Fruit fly (Drosophila melanogaster) whole organism, embryonic: ENCODE data around the gene Jarid2.

Experiments used
- ATbp ChIP-seq: fragments of 200-800 bp; sonication (Bioruptor generic); optimal IDR thresholded peaks from 2 replicates; lab custom pipeline; 2017; ENCODE audit warnings: missing biosample characterization, mild to moderate bottlenecking, missing genetic modification characterization, missing genetic modification reagents
- CG10147 ChIP-seq: fragments of 200-800 bp; sonication (Bioruptor generic); optimal IDR thresholded peaks from 2 replicates; lab custom pipeline; 2019; ENCODE audit warnings: missing biosample characterization, mild to moderate bottlenecking, missing genetic modification characterization, moderate library complexity
- CG12155 ChIP-seq: fragments of 200-800 bp; sonication (Bioruptor generic); optimal IDR thresholded peaks from 3 replicates; lab custom pipeline; 2016; ENCODE audit warnings: missing biosample characterization, missing genetic modification characterization
- CG12299 ChIP-seq: fragments of 200-800 bp; sonication (Bioruptor generic); optimal IDR thresholded peaks from 2 replicates; lab custom pipeline; 2018; ENCODE audit warnings: missing biosample characterization, mild to moderate bottlenecking, missing genetic modification characterization
- CG12391 ChIP-seq: fragments of 200-800 bp; sonication (Bioruptor generic); optimal IDR thresholded peaks from 3 replicates; lab custom pipeline; 2018; ENCODE audit warnings: missing biosample characterization, mild to moderate bottlenecking, missing genetic modification characterization, moderate library complexity
- CG13123 ChIP-seq: fragments of 200-800 bp; sonication (Bioruptor generic); optimal IDR thresholded peaks from 2 replicates; lab custom pipeline; 2016; ENCODE audit warnings: missing biosample characterization, missing genetic modification characterization
- CG15011 ChIP-seq: fragments of 200-800 bp; sonication (Bioruptor generic); optimal IDR thresholded peaks from 3 replicates; lab custom pipeline; 2018; ENCODE audit warnings: missing biosample characterization, mild to moderate bottlenecking, missing genetic modification characterization
- CG15514 ChIP-seq: fragments of 200-800 bp; sonication (Bioruptor generic); optimal IDR thresholded peaks from 3 replicates; lab custom pipeline; 2017; ENCODE audit warnings: missing biosample characterization, missing genetic modification characterization, mild to moderate bottlenecking, moderate library complexity, missing genetic modification reagents
- CG16813 ChIP-seq: fragments of 200-800 bp; sonication (Bioruptor generic); IDR thresholded peaks from 3 replicates; pipeline ENCODE4 v1.3.6; 2022; ENCODE audit warnings: missing biosample characterization, missing genetic modification characterization; ENCODE audit not compliant: partially characterized antibody
- CG18764 ChIP-seq: fragments of 200-800 bp; sonication (Bioruptor generic); optimal IDR thresholded peaks from 3 replicates; lab custom pipeline; 2016; ENCODE audit warnings: missing biosample characterization, missing genetic modification characterization
- CG2129 ChIP-seq: fragments of 200-800 bp; sonication (Bioruptor generic); IDR thresholded peaks from 2 replicates; pipeline ENCODE4 v1.3.6; 2022; ENCODE audit warnings: missing biosample characterization, missing genetic modification characterization; ENCODE audit not compliant: partially characterized antibody
- CG31441 ChIP-seq: fragments of 200-800 bp; sonication (Bioruptor generic); IDR thresholded peaks from 2 replicates; pipeline ENCODE4 v1.3.6; 2022; ENCODE audit warnings: missing biosample characterization, missing genetic modification characterization
- CG33557 ChIP-seq: fragments of 200-800 bp; sonication (Bioruptor generic); optimal IDR thresholded peaks from 2 replicates; lab custom pipeline; 2019; ENCODE audit warnings: missing biosample characterization, mild to moderate bottlenecking, missing genetic modification characterization, moderate library complexity
- CG34376 ChIP-seq: fragments of 200-800 bp; sonication (Bioruptor generic); optimal IDR thresholded peaks from 2 replicates; lab custom pipeline; 2018; ENCODE audit warnings: missing biosample characterization, mild to moderate bottlenecking, missing genetic modification characterization
- CG4404 ChIP-seq: fragments of 200-800 bp; sonication (Bioruptor generic); IDR thresholded peaks from 2 replicates; pipeline ENCODE4 v1.3.6; 2022; ENCODE audit warnings: missing biosample characterization, missing genetic modification characterization
- CG4424 ChIP-seq: fragments of 200-800 bp; sonication (Bioruptor generic); optimal IDR thresholded peaks from 3 replicates; lab custom pipeline; 2016; ENCODE audit warnings: missing biosample characterization, missing genetic modification characterization
- CG5245 ChIP-seq: fragments of 200-800 bp; sonication (Bioruptor generic); optimal IDR thresholded peaks from 3 replicates; lab custom pipeline; 2016; ENCODE audit warnings: missing biosample characterization, missing genetic modification characterization
- CG5953 ChIP-seq: fragments of 200-800 bp; sonication (Bioruptor generic); IDR thresholded peaks from 2 replicates; pipeline ENCODE4 v1.3.6; 2022; ENCODE audit warnings: missing biosample characterization, missing genetic modification characterization
- CG6854 ChIP-seq: fragments of 200-800 bp; sonication (Bioruptor generic); optimal IDR thresholded peaks from 3 replicates; lab custom pipeline; 2017; ENCODE audit warnings: missing biosample characterization, mild to moderate bottlenecking, missing genetic modification characterization
- CG8089 ChIP-seq: fragments of 200-800 bp; sonication (Bioruptor generic); optimal IDR thresholded peaks from 3 replicates; lab custom pipeline; 2016; ENCODE audit warnings: missing biosample characterization, missing genetic modification characterization
- CG8290 ChIP-seq, 3 experiments: fragments of 200-800 bp; sonication (Bioruptor generic); optimal IDR thresholded peaks; 2 replicates each; lab custom pipeline; 2016 to 2019; ENCODE audit warnings: missing biosample characterization in 3 of 3, missing genetic modification characterization in 3 of 3, mild to moderate bottlenecking in 2 of 3, moderate library complexity in 1 of 3
- CG9437 ChIP-seq: fragments of 200-800 bp; sonication (Bioruptor generic); optimal IDR thresholded peaks from 2 replicates; lab custom pipeline; 2018; ENCODE audit warnings: missing biosample characterization, mild to moderate bottlenecking, missing genetic modification characterization
- CkIIα-i1 ChIP-seq: fragments of 200-800 bp; sonication (Bioruptor generic); IDR thresholded peaks from 2 replicates; pipeline ENCODE4 v1.3.6; 2022; ENCODE audit warnings: missing biosample characterization, missing genetic modification characterization
- HmgD ChIP-seq: fragments of 200-800 bp; sonication (Bioruptor generic); optimal IDR thresholded peaks from 3 replicates; lab custom pipeline; 2016; ENCODE audit warnings: missing biosample characterization, missing genetic modification characterization
- Hmr ChIP-seq: fragments of 200-800 bp; sonication (Bioruptor generic); optimal IDR thresholded peaks from 3 replicates; lab custom pipeline; 2017; ENCODE audit warnings: mild to moderate bottlenecking, missing biosample characterization, missing genetic modification reagents, missing genetic modification characterization
- Hsf ChIP-seq: fragments of 200-800 bp; sonication (Bioruptor generic); optimal IDR thresholded peaks from 3 replicates; lab custom pipeline; 2016; ENCODE audit warnings: missing biosample characterization, missing genetic modification characterization
- Kr ChIP-seq: fragments of 200-800 bp; sonication (Bioruptor generic); optimal IDR thresholded peaks from 2 replicates; lab custom pipeline; 2017; ENCODE audit warnings: missing biosample characterization, mild to moderate bottlenecking, missing genetic modification characterization
- Lpt ChIP-seq: fragments of >200 bp; optimal IDR thresholded peaks from 2 replicates; lab custom pipeline; 2018; ENCODE audit warnings: missing biosample characterization, missing genetic modification characterization
- Mad ChIP-seq: fragments of 200-800 bp; sonication (Bioruptor generic); optimal IDR thresholded peaks from 2 replicates; lab custom pipeline; 2016; ENCODE audit warnings: missing biosample characterization, missing genetic modification characterization
- NC2β ChIP-seq: fragments of 200-800 bp; sonication (Bioruptor generic); optimal IDR thresholded peaks from 2 replicates; lab custom pipeline; 2016; ENCODE audit warnings: missing biosample characterization, missing genetic modification characterization
- Nf-YA ChIP-seq: fragments of 200-800 bp; sonication (Bioruptor generic); IDR thresholded peaks from 2 replicates; pipeline ENCODE4 v1.3.6; 2022; ENCODE audit warnings: missing biosample characterization, missing genetic modification characterization
- NfI ChIP-seq: fragments of 200-800 bp; sonication (Bioruptor generic); optimal IDR thresholded peaks from 3 replicates; lab custom pipeline; 2018; ENCODE audit warnings: missing biosample characterization, mild to moderate bottlenecking, missing genetic modification characterization, moderate library complexity
- Poxn ChIP-seq: fragments of 200-800 bp; sonication (Bioruptor generic); IDR thresholded peaks from 2 replicates; pipeline ENCODE4 v1.3.6; 2022; ENCODE audit warnings: missing biosample characterization, missing genetic modification characterization
- Taf1 ChIP-seq: fragments of 200-800 bp; sonication (Bioruptor generic); IDR thresholded peaks from 2 replicates; pipeline ENCODE4 v1.3.6; 2022; ENCODE audit warnings: missing biosample characterization, missing genetic modification characterization
- Usf ChIP-seq: fragments of 200-800 bp; sonication (Bioruptor generic); optimal IDR thresholded peaks from 2 replicates; lab custom pipeline; 2017; ENCODE audit warnings: missing genotype, missing biosample characterization, missing genetic modification characterization
- aop ChIP-seq: fragments of 200-800 bp; sonication (Bioruptor generic); IDR thresholded peaks from 2 replicates; pipeline ENCODE4 v1.3.6; 2022; ENCODE audit warnings: missing biosample characterization, missing genetic modification characterization
- az2 ChIP-seq: fragments of 200-800 bp; sonication (Bioruptor generic); optimal IDR thresholded peaks from 3 replicates; lab custom pipeline; 2016; ENCODE audit warnings: missing biosample characterization, missing genetic modification characterization
- bab2 ChIP-seq: fragments of 200-800 bp; sonication (Bioruptor generic); optimal IDR thresholded peaks from 2 replicates; lab custom pipeline; 2016; ENCODE audit warnings: missing biosample characterization, missing genetic modification characterization
- caup ChIP-seq: fragments of 200-800 bp; sonication (Bioruptor generic); optimal IDR thresholded peaks from 3 replicates; lab custom pipeline; 2017; ENCODE audit warnings: missing biosample characterization, mild to moderate bottlenecking, missing genetic modification characterization, moderate library complexity; ENCODE audit not compliant: severe bottlenecking
- crc ChIP-seq: fragments of 200-800 bp; sonication (Bioruptor generic); optimal IDR thresholded peaks from 2 replicates; lab custom pipeline; 2016; ENCODE audit warnings: missing biosample characterization, missing genetic modification characterization
- crp ChIP-seq, 2 experiments: fragments of 200-800 bp; sonication (Bioruptor generic); optimal IDR thresholded peaks; 2 replicates in 1 of 2; 3 replicates in 1 of 2; lab custom pipeline; 2017; ENCODE audit warnings: missing biosample characterization in 2 of 2, missing genetic modification characterization in 2 of 2, mild to moderate bottlenecking in 1 of 2, moderate library complexity in 1 of 2
- dan ChIP-seq: fragments of 200-800 bp; sonication (Bioruptor generic); IDR thresholded peaks from 2 replicates; pipeline ENCODE4 v1.3.6; 2022; ENCODE audit warnings: missing biosample characterization, missing genetic modification characterization
- fd64A ChIP-seq: fragments of 200-800 bp; sonication (Bioruptor generic); optimal IDR thresholded peaks from 3 replicates; lab custom pipeline; 2018; ENCODE audit warnings: missing biosample characterization, mild to moderate bottlenecking, missing genetic modification characterization
- fd96Cb ChIP-seq: fragments of 200-800 bp; sonication (Bioruptor generic); optimal IDR thresholded peaks from 2 replicates; lab custom pipeline; 2018; ENCODE audit warnings: missing biosample characterization, mild to moderate bottlenecking, missing genetic modification characterization, moderate library complexity
- h ChIP-seq: fragments of >200 bp; optimal IDR thresholded peaks from 2 replicates; lab custom pipeline; 2017
- jing ChIP-seq: fragments of 200-800 bp; sonication (Bioruptor generic); optimal IDR thresholded peaks from 2 replicates; lab custom pipeline; 2018; ENCODE audit warnings: missing biosample characterization, mild to moderate bottlenecking, missing genetic modification characterization
- lov ChIP-seq, 2 experiments: fragments of 200-800 bp in 1 of 2; fragments of >200 bp in 1 of 2; sonication (Bioruptor generic) in 1 of 2; IDR thresholded peaks in 1 of 2; optimal IDR thresholded peaks in 1 of 2; 2 replicates in 1 of 2; 3 replicates in 1 of 2; pipeline versions ENCODE4 v1.3.6 to Lab custom; 2017 to 2022; ENCODE audit warnings: missing biosample characterization in 1 of 2, missing genetic modification characterization in 1 of 2
- odd ChIP-seq: fragments of 200-800 bp; sonication (Bioruptor generic); optimal IDR thresholded peaks from 2 replicates; lab custom pipeline; 2017; ENCODE audit warnings: missing biosample characterization, mild to moderate bottlenecking, missing genetic modification characterization
- sd ChIP-seq: fragments of 200-800 bp; sonication (Bioruptor generic); optimal IDR thresholded peaks from 3 replicates; lab custom pipeline; 2018; ENCODE audit warnings: missing biosample characterization, mild to moderate bottlenecking, missing genetic modification characterization, moderate library complexity
- tap ChIP-seq: fragments of 200-800 bp; optimal IDR thresholded peaks from 3 replicates; lab custom pipeline; 2019; ENCODE audit warnings: missing biosample characterization, mild to moderate bottlenecking, missing genetic modification characterization, moderate library complexity

Gene Jarid2

dm6 chr3L:9435315-9435714 is 41.5 kb upstream of the Jarid2 start, which contains the start of gene CG42526 (continued):
- TF ChIP-seq sd (peak; percentile 36), odd (GFP tag; lab: Kevin White, UChicago) (no peak), CG12155 (GFP tag; lab: Kevin White, UChicago) (peak; percentile 58), az2 (GFP tag; lab: Kevin White, UChicago) (peak; percentile 34), h (lab: Kevin White, UChicago) (no peak), CG4404 (GFP tag; lab: Robert Waterston, UW) (no peak), CG8290 (GFP tag; optimal IDR thresholded peaks at IDR 0.05; lab: Kevin White, UChicago) (peak; percentile 29), CG8290 (tag; optimal IDR thresholded peaks at IDR 0.05; lab: Kevin White, UChicago) (peak in 1 of 2 experiments; percentile 78), crc (GFP tag; lab: Kevin White, UChicago) (no peak), CG18764 (GFP tag; lab: Kevin White, UChicago) (no peak), CkIIα-i1 (no peak), NfI (peak; percentile 31), CG12391 (tag; lab: Kevin White, UChicago) (peak; percentile 56), dan (GFP tag; lab: Robert Waterston, UW) (no peak), CG2129 (GFP tag; lab: Robert Waterston, UW) (no peak), CG34376 (GFP tag; lab: Kevin White, UChicago) (peak; percentile 10), caup (GFP tag; lab: Kevin White, UChicago) (peak; percentile 39), tap (tag; lab: Kevin White, UChicago) (no peak), CG5953 (GFP tag; lab: Robert Waterston, UW) (no peak), CG15011 (GFP tag; lab: Kevin White, UChicago) (no peak), Poxn (no peak), jing (no peak), Nf-YA (GFP tag; lab: Robert Waterston, UW) (no peak), Hsf (peak; percentile 63), CG9437 (GFP tag; lab: Kevin White, UChicago) (peak; percentile 64), CG12299 (tag; lab: Kevin White, UChicago) (peak; percentile 28), Mad (GFP tag; lab: Kevin White, UChicago) (peak; percentile 17), Lpt (GFP tag; lab: Kevin White, UChicago) (no peak), Kr (GFP tag; lab: Kevin White, UChicago) (no peak), lov (optimal IDR thresholded peaks at IDR 0.05; lab: Kevin White, UChicago) (no peak), lov (GFP tag; IDR thresholded peaks at IDR 0.05; lab: Robert Waterston, UW) (no peak), Taf1 (GFP tag; lab: Robert Waterston, UW) (no peak; the same call in 1 of the 2 replicates), CG15514 (GFP tag; lab: Kevin White, UChicago) (peak; percentile 82), CG33557 (GFP tag; lab: Kevin White, UChicago) (no peak), CG5245 (GFP tag; lab: Kevin White, UChicago) (no peak), CG6854 (GFP tag; lab: Kevin White, UChicago) (no peak), ATbp (GFP tag; lab: Kevin White, UChicago) (no peak), crp (GFP tag; optimal IDR thresholded peaks at IDR 0.05; lab: Kevin White, UChicago) (peak; percentile 56 to 90), bab2 (GFP tag; lab: Kevin White, UChicago) (peak; percentile 56), CG4424 (no peak), Hmr (GFP tag; lab: Kevin White, UChicago) (peak; percentile 62), CG10147 (peak; percentile 22), CG8089 (GFP tag; lab: Kevin White, UChicago) (no peak), NC2β (GFP tag; lab: Kevin White, UChicago) (peak; percentile 24), Usf (GFP tag; lab: Kevin White, UChicago) (no peak), CG13123 (peak; percentile 7), CG31441 (no peak), HmgD (GFP tag; lab: Kevin White, UChicago) (no peak), fd96Cb (tag; lab: Kevin White, UChicago) (no peak), fd64A (GFP tag; lab: Kevin White, UChicago) (no peak), aop (GFP tag; lab: Robert Waterston, UW) (no peak), CG16813 (GFP tag; lab: Robert Waterston, UW) (0 out of 3 replicates have a peak, but pooled peaks have one; percentile 17)
